Worm (Caenorhabditis elegans) whole organism, late embryonic: ENCODE data around the gene siah-1.
A peak's percentile ranks its signal among the peaks of the same experiment; 100 is the strongest.

Experiments
- F13H6.1 ChIP-seq: sonication (generic microtip); optimal IDR thresholded peaks from 2 replicates; lab custom pipeline; 2016; ENCODE audit warnings: missing genetic modification characterization, missing compliant biosample characterization
- K02D7.2 ChIP-seq: sonication (generic microtip); optimal IDR thresholded peaks from 2 replicates; lab custom pipeline; 2017; ENCODE audit warnings: mild to moderate bottlenecking, missing genetic modification characterization, missing compliant biosample characterization
- T23F11.4 ChIP-seq: fragments of 200-800 bp; sonication (Bioruptor generic); optimal IDR thresholded peaks from 2 replicates; lab custom pipeline; 2018; ENCODE audit warnings: mild to moderate bottlenecking, missing genetic modification characterization, missing compliant biosample characterization
- Y22D7AL.16 ChIP-seq: sonication (generic microtip); optimal IDR thresholded peaks from 2 replicates; lab custom pipeline; 2016; ENCODE audit warnings: missing genetic modification characterization, missing compliant biosample characterization
- ahr-1 ChIP-seq: sonication (generic microtip); optimal IDR thresholded peaks from 2 replicates; lab custom pipeline; 2016; ENCODE audit warnings: missing genetic modification characterization, missing compliant biosample characterization
- ama-1 ChIP-seq: fragments of 150-350 bp; optimal IDR thresholded peaks from 2 replicates; lab custom pipeline; 2014
- ceh-2 ChIP-seq: sonication (generic microtip); optimal IDR thresholded peaks from 2 replicates; lab custom pipeline; 2016; ENCODE audit warnings: missing genotype, missing genetic modification characterization, missing compliant biosample characterization
- ceh-24 ChIP-seq: sonication (generic microtip); optimal IDR thresholded peaks from 2 replicates; lab custom pipeline; 2016; ENCODE audit warnings: mild to moderate bottlenecking, missing genetic modification characterization, missing compliant biosample characterization
- ceh-30 ChIP-seq: fragments of 150-350 bp; optimal IDR thresholded peaks from 2 replicates; lab custom pipeline; 2014; ENCODE audit warnings: missing biosample characterization, missing genetic modification characterization
- ceh-31 ChIP-seq: sonication (generic microtip); optimal IDR thresholded peaks from 2 replicates; lab custom pipeline; 2016; ENCODE audit warnings: missing genetic modification characterization, missing compliant biosample characterization
- ceh-34 ChIP-seq: sonication (generic microtip); optimal IDR thresholded peaks from 2 replicates; lab custom pipeline; 2016; ENCODE audit warnings: mild to moderate bottlenecking, missing genetic modification characterization, missing compliant biosample characterization
- ceh-45 ChIP-seq: fragments of 200-800 bp; sonication (Bioruptor generic); IDR thresholded peaks from 2 replicates; pipeline ENCODE4 v1.3.6; 2022; ENCODE audit warnings: missing genetic modification reagents, missing genetic modification characterization, missing compliant biosample characterization
- ceh-9 ChIP-seq: sonication (generic microtip); optimal IDR thresholded peaks from 2 replicates; lab custom pipeline; 2016; ENCODE audit warnings: mild to moderate bottlenecking, missing genetic modification characterization, inconsistent platforms, missing compliant biosample characterization
- che-1 ChIP-seq: sonication (generic microtip); optimal IDR thresholded peaks from 2 replicates; lab custom pipeline; 2016; ENCODE audit warnings: mild to moderate bottlenecking, missing genetic modification characterization, missing compliant biosample characterization
- dmd-4 ChIP-seq: sonication (generic microtip); optimal IDR thresholded peaks from 2 replicates; lab custom pipeline; 2016; ENCODE audit warnings: borderline replicate concordance, missing genetic modification characterization, missing compliant biosample characterization
- elt-2 ChIP-seq: sonication (generic microtip); optimal IDR thresholded peaks from 2 replicates; lab custom pipeline; 2016; ENCODE audit warnings: missing genetic modification reagents, missing genetic modification characterization, missing compliant biosample characterization
- elt-4 ChIP-seq: sonication (generic microtip); optimal IDR thresholded peaks from 2 replicates; lab custom pipeline; 2016; ENCODE audit warnings: missing genetic modification characterization, missing compliant biosample characterization
- fkh-10 ChIP-seq: fragments of 150-350 bp; optimal IDR thresholded peaks from 2 replicates; lab custom pipeline; 2014; ENCODE audit warnings: missing biosample characterization, missing genetic modification reagents, missing genetic modification characterization
- fkh-6 ChIP-seq: sonication (generic microtip); optimal IDR thresholded peaks from 2 replicates; lab custom pipeline; 2016; ENCODE audit warnings: missing genetic modification characterization, missing compliant biosample characterization
- gmeb-2 ChIP-seq: sonication (generic microtip); optimal IDR thresholded peaks from 2 replicates; lab custom pipeline; 2016; ENCODE audit warnings: missing genetic modification characterization, inconsistent platforms, missing compliant biosample characterization
- hlh-6 ChIP-seq: sonication (generic microtip); optimal IDR thresholded peaks from 2 replicates; lab custom pipeline; 2016; ENCODE audit warnings: missing genotype, missing genetic modification characterization, missing compliant biosample characterization
- lin-11 ChIP-seq: fragments of 200-800 bp; sonication (Bioruptor generic); optimal IDR thresholded peaks from 2 replicates; lab custom pipeline; 2018; ENCODE audit warnings: mild to moderate bottlenecking, missing genetic modification characterization, missing compliant biosample characterization
- mec-3 ChIP-seq: sonication (generic microtip); optimal IDR thresholded peaks from 2 replicates; lab custom pipeline; 2016; ENCODE audit warnings: borderline replicate concordance, missing genetic modification characterization, missing compliant biosample characterization
- nfya-1 ChIP-seq: sonication (generic microtip); optimal IDR thresholded peaks from 2 replicates; lab custom pipeline; 2017; ENCODE audit warnings: missing genetic modification characterization, mild to moderate bottlenecking, missing compliant biosample characterization, antibody characterized with exemption, moderate library complexity
- nhr-232 ChIP-seq: sonication (generic microtip); optimal IDR thresholded peaks from 2 replicates; lab custom pipeline; 2016; ENCODE audit warnings: missing genetic modification characterization, missing compliant biosample characterization
- pag-3 ChIP-seq: sonication (generic microtip); optimal IDR thresholded peaks from 2 replicates; lab custom pipeline; 2016; ENCODE audit warnings: missing compliant biosample characterization, missing genetic modification characterization, borderline replicate concordance
- pha-2 ChIP-seq: sonication (generic microtip); optimal IDR thresholded peaks from 2 replicates; lab custom pipeline; 2017; ENCODE audit warnings: mild to moderate bottlenecking, missing genetic modification characterization, missing compliant biosample characterization
- pha-4 ChIP-seq: fragments of 150-350 bp; optimal IDR thresholded peaks from 2 replicates; lab custom pipeline; 2018; ENCODE audit warnings: missing biosample characterization, missing genetic modification reagents, missing genetic modification characterization
- pqm-1 ChIP-seq: sonication (generic microtip); optimal IDR thresholded peaks from 2 replicates; lab custom pipeline; 2016; ENCODE audit warnings: missing genetic modification characterization, missing compliant biosample characterization
- pros-1 ChIP-seq: fragments of 150-350 bp; optimal IDR thresholded peaks from 2 replicates; lab custom pipeline; 2014; ENCODE audit warnings: missing biosample characterization, missing genetic modification reagents, missing genetic modification characterization
- syd-9 ChIP-seq: sonication (generic microtip); optimal IDR thresholded peaks from 2 replicates; lab custom pipeline; 2016; ENCODE audit warnings: mild to moderate bottlenecking, missing genetic modification characterization, moderate library complexity, missing compliant biosample characterization
- ttx-3 ChIP-seq: sonication (generic microtip); optimal IDR thresholded peaks from 2 replicates; lab custom pipeline; 2016; ENCODE audit warnings: missing genetic modification reagents, missing genetic modification characterization, missing compliant biosample characterization
- unc-42 ChIP-seq: sonication (generic microtip); optimal IDR thresholded peaks from 2 replicates; lab custom pipeline; 2016; ENCODE audit warnings: missing genotype, missing genetic modification characterization, missing compliant biosample characterization
- unc-55 ChIP-seq: sonication (generic microtip); optimal IDR thresholded peaks from 2 replicates; lab custom pipeline; 2017; ENCODE audit warnings: missing biosample characterization, missing genetic modification reagents, missing genetic modification characterization
- zip-5 ChIP-seq: sonication (generic microtip); optimal IDR thresholded peaks from 2 replicates; lab custom pipeline; 2016; ENCODE audit warnings: missing genetic modification characterization, missing compliant biosample characterization
- ztf-16 ChIP-seq: sonication (generic microtip); optimal IDR thresholded peaks from 2 replicates; lab custom pipeline; 2017; ENCODE audit warnings: missing genetic modification characterization, missing compliant biosample characterization

Gene siah-1

ce11 chrIV:3721973-3722372, 21.9 kb upstream of the siah-1 start:
- TF ChIP-seq pqm-1 (no peak), elt-2 (tag; lab: Kevin White, UChicago) (peak; percentile 52)

ce11 chrIV:3722690-3723089, 21.2 kb upstream of the siah-1 start, which contains the start of gene Y37E11AM.4:
Y37E11AM.4 (minus strand) TSS chrIV:3722790.
- no peak for TF ChIP-seq ceh-30 (tag; lab: Kevin White, UChicago)
- no peak for TF ChIP-seq ceh-24 (tag; lab: Kevin White, UChicago)

- TF ChIP-seq elt-2 (tag; lab: Kevin White, UChicago) (no peak), elt-4 (tag; lab: Kevin White, UChicago) (no peak), ttx-3 (no peak), ceh-30 (tag; lab: Kevin White, UChicago) (no peak), dmd-4 (tag; lab: Kevin White, UChicago) (no peak), fkh-10 (GFP tag; lab: Kevin White, UChicago) (no peak), Y22D7AL.16 (tag; lab: Kevin White, UChicago) (no peak), che-1 (tag; lab: Kevin White, UChicago) (no peak), ceh-34 (no peak), mec-3 (tag; lab: Kevin White, UChicago) (no peak), syd-9 (tag; lab: Kevin White, UChicago) (no peak), ama-1 (lab: Kevin White, UChicago) (no peak), ahr-1 (no peak), F13H6.1 (no peak), pqm-1 (no peak), hlh-6 (tag; lab: Kevin White, UChicago) (no peak), K02D7.2 (tag; lab: Kevin White, UChicago) (no peak), ceh-31 (tag; lab: Kevin White, UChicago) (no peak), lin-11 (tag; lab: Kevin White, UChicago) (no peak)
- TF ChIP-seq, all 69 proteins: peak for 0
These were observed 18.5 kb upstream of the siah-1 start, which contains the start of gene Y37E11AM.2 for ce11 chrIV:3725361-3725760. Y37E11AM.2 (minus strand) TSS chrIV:3725461.

ce11 chrIV:3725845-3726244, 18.0 kb upstream of the siah-1 start, which contains the start of gene smgl-2:
smgl-2 (plus strand) TSS chrIV:3726164.
- TF ChIP-seq unc-42 (tag; lab: Kevin White, UChicago) (peak; percentile 7), unc-55 (GFP tag; lab: Kevin White, UChicago) (peak; percentile 62), ceh-9 (tag; lab: Kevin White, UChicago) (no peak), nfya-1 (tag; lab: Kevin White, UChicago) (peak; percentile 68), ztf-16 (no peak)

ce11 chrIV:3731430-3731829, 12.4 kb upstream of the siah-1 start:
- TF ChIP-seq elt-4 (tag; lab: Kevin White, UChicago): peak; percentile 67
- TF ChIP-seq fkh-6 (tag; lab: Kevin White, UChicago): no peak
- TF ChIP-seq, all 69 proteins: peak for 1

- TF ChIP-seq pros-1: no peak
- TF ChIP-seq pha-2 (tag; lab: Kevin White, UChicago): no peak
- no peak for TF ChIP-seq ceh-9 (tag; lab: Kevin White, UChicago)
- TF ChIP-seq unc-42 (tag; lab: Kevin White, UChicago): no peak
- TF ChIP-seq ceh-31 (tag; lab: Kevin White, UChicago): no peak
- TF ChIP-seq dmd-4 (tag; lab: Kevin White, UChicago): no peak
- TF ChIP-seq fkh-6 (tag; lab: Kevin White, UChicago): no peak
- no peak for TF ChIP-seq ceh-45
- TF ChIP-seq pag-3: no peak
- no peak for TF ChIP-seq zip-5 (tag; lab: Kevin White, UChicago)
- no peak for TF ChIP-seq gmeb-2 (tag; lab: Kevin White, UChicago)
- no peak for TF ChIP-seq pha-4 (tag; lab: Kevin White, UChicago)
- TF ChIP-seq nhr-232 (tag; lab: Kevin White, UChicago): no peak
- no peak for TF ChIP-seq K02D7.2 (tag; lab: Kevin White, UChicago)
- TF ChIP-seq lin-11 (tag; lab: Kevin White, UChicago): no peak
- no peak for TF ChIP-seq ceh-2
- TF ChIP-seq hlh-6 (tag; lab: Kevin White, UChicago): no peak
- TF ChIP-seq T23F11.4 (GFP tag; lab: Kevin White, UChicago): no peak
- TF ChIP-seq, all 69 proteins: peak for 0
These were observed 10.6 kb upstream of the siah-1 start for ce11 chrIV:3733287-3733686.
